Worm (Caenorhabditis elegans) whole organism, L1 larva: ENCODE measurements around the gene clec-31.

Experiments used
- blmp-1 ChIP-seq: fragments of 150-350 bp; optimal IDR thresholded peaks from 2 replicates; lab custom pipeline; 2014; ENCODE audit warnings: missing biosample characterization, missing genetic modification characterization
- dsc-1 ChIP-seq: sonication (generic microtip); optimal IDR thresholded peaks from 2 replicates; lab custom pipeline; 2016; ENCODE audit warnings: mild to moderate bottlenecking, missing genetic modification characterization, missing compliant biosample characterization
- lin-39 ChIP-seq: fragments of 150-350 bp; optimal IDR thresholded peaks from 2 replicates; lab custom pipeline; 2014; ENCODE audit warnings: missing biosample characterization, missing genetic modification reagents, missing genetic modification characterization
- lsy-2 ChIP-seq, 2 experiments: fragments of 150-350 bp; optimal IDR thresholded peaks; 2 replicates each; lab custom pipeline; 2014; ENCODE audit warnings: missing biosample characterization in 2 of 2, missing genetic modification characterization in 2 of 2
- nhr-77 ChIP-seq: fragments of 150-350 bp; optimal IDR thresholded peaks from 2 replicates; lab custom pipeline; 2014; ENCODE audit warnings: missing biosample characterization, missing genetic modification characterization
- skn-1 ChIP-seq: fragments of 150-350 bp; optimal IDR thresholded peaks from 2 replicates; lab custom pipeline; 2014; ENCODE audit warnings: missing biosample characterization, missing genetic modification characterization

DNA sequence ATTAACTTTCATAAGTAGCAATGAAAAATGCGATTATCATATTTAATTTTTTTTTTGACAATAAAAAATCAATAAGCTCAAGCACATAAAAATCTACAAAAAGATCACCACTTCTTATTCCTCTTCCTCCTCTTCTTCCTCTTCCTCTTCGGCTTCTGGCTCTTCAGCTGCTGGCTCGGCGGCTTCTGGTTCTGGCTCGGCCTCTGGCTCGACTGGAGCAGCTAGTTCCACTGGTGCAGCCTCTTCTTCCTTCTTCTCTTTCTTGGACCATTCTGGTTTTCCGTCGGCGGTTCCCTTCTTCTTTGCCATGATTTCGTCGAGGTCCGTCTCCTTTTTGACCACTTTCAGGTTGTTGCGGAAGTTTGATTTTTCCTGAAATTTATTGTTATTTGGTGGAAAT, 24.2 kb downstream of the clec-31 start:
- TF ChIP-seq lin-39 (tag; lab: Kevin White, UChicago) (no peak), lsy-2 (tag; optimal IDR thresholded peaks at IDR 0.05; lab: Kevin White, UChicago) (no peak), dsc-1 (tag; lab: Kevin White, UChicago) (no peak), skn-1 (no peak), nhr-77 (no peak), blmp-1 (tag; lab: Kevin White, UChicago) (no peak)
